Fruit fly (Drosophila melanogaster): ENCODE measurements around the gene CG46339.
A peak's percentile ranks its signal among the peaks of the same experiment; 100 is the strongest.

Gene CG46339

dm6 chr3R:26966794-26967323, 51.3 kb downstream of the CG46339 start, which contains the start of gene CG5521:
Gene CG5521 (plus strand): TSS chr3R:26966930.
- TF ChIP-seq CG8319 (GFP tag; optimal IDR thresholded peaks at IDR 0.05) (no peak), eg (GFP tag; IDR thresholded peaks at IDR 0.05) (peak; percentile 39; the same call in 1 of the 3 replicates), spab (GFP tag; optimal IDR thresholded peaks at IDR 0.05) (no peak), CG8119 (GFP tag; IDR thresholded peaks at IDR 0.05) (peak; percentile 18; the same call in 1 of the 3 replicates), svp (GFP tag) (peak; percentile 50), CG3919 (GFP tag; optimal IDR thresholded peaks at IDR 0.05) (peak; percentile 9), ss (GFP tag; optimal IDR thresholded peaks at IDR 0.05) (peak in 1 of 2 experiments; percentile 5), CG6854 (GFP tag; optimal IDR thresholded peaks at IDR 0.05) (peak; percentile 32), Eip78C (GFP tag) (peak; percentile 64), cyc (GFP tag; optimal IDR thresholded peaks at IDR 0.05) (no peak)

- TF ChIP-seq CG10669 (GFP tag; optimal IDR thresholded peaks at IDR 0.05) = peak; percentile 9
- TF ChIP-seq achi (GFP tag; optimal IDR thresholded peaks at IDR 0.05) = peak; percentile 40
- TF ChIP-seq fd85E (GFP tag; optimal IDR thresholded peaks at IDR 0.05) = no peak
- peak; percentile 27 for TF ChIP-seq CG9139 (GFP tag; optimal IDR thresholded peaks at IDR 0.05)
- TF ChIP-seq dac (GFP tag; optimal IDR thresholded peaks at IDR 0.05) = no peak
- peak; percentile 61; the same call in 1 of the 3 replicates for TF ChIP-seq CG6163 (GFP tag; IDR thresholded peaks at IDR 0.05)
- peak; percentile 25 for TF ChIP-seq Sox15 (GFP tag; optimal IDR thresholded peaks at IDR 0.05)
- TF ChIP-seq Ets96B (tag; optimal IDR thresholded peaks at IDR 0.05) = peak; percentile 1
- TF ChIP-seq CG4318 (GFP tag; optimal IDR thresholded peaks at IDR 0.05) = peak; percentile 15
- TF ChIP-seq topi (GFP tag; optimal IDR thresholded peaks at IDR 0.05) = peak; percentile 39
- peak; percentile 47; the same call in 1 of the 2 replicates for TF ChIP-seq Gug (GFP tag; IDR thresholded peaks at IDR 0.05)
- no peak for TF ChIP-seq Eip93F (GFP tag; optimal IDR thresholded peaks at IDR 0.05)
- TF ChIP-seq CG3919 (GFP tag; optimal IDR thresholded peaks at IDR 0.05) = peak; percentile 20
- no peak for TF ChIP-seq fkh (GFP tag; optimal IDR thresholded peaks at IDR 0.05)
- TF ChIP-seq CG16779 (tag; optimal IDR thresholded peaks at IDR 0.05) = no peak
- TF ChIP-seq CG8632 (GFP tag; optimal IDR thresholded peaks at IDR 0.05) = peak; percentile 56
- no peak for TF ChIP-seq pdm3 (GFP tag; optimal IDR thresholded peaks at IDR 0.05)
- TF ChIP-seq fd59A (GFP tag; optimal IDR thresholded peaks at IDR 0.05) = no peak
- TF ChIP-seq CG32006 (GFP tag; optimal IDR thresholded peaks at IDR 0.05) = peak; percentile 42
- TF ChIP-seq CG10631 (GFP tag; optimal IDR thresholded peaks at IDR 0.05) = peak; percentile 51
- no peak for TF ChIP-seq Eip75B (GFP tag; optimal IDR thresholded peaks at IDR 0.05)
- no peak for TF ChIP-seq CG6276 (GFP tag; optimal IDR thresholded peaks at IDR 0.05)
- no peak for TF ChIP-seq net (GFP tag; optimal IDR thresholded peaks at IDR 0.05)
- TF ChIP-seq Sox14 (GFP tag; optimal IDR thresholded peaks at IDR 0.05) = no peak
- TF ChIP-seq OdsH (GFP tag; optimal IDR thresholded peaks at IDR 0.05) = peak; percentile 59
- TF ChIP-seq CG31627 (GFP tag; optimal IDR thresholded peaks at IDR 0.05) = peak; percentile 5
- peak; percentile 41 for TF ChIP-seq Sox102F (GFP tag; optimal IDR thresholded peaks at IDR 0.05)
- TF ChIP-seq CG1621 (tag; optimal IDR thresholded peaks at IDR 0.05) = no peak
- no peak for TF ChIP-seq Met (GFP tag; optimal IDR thresholded peaks at IDR 0.05)
- peak; percentile 22 for TF ChIP-seq cyc (GFP tag; optimal IDR thresholded peaks at IDR 0.05)
- peak; percentile 60 for TF ChIP-seq CG15336 (GFP tag; IDR thresholded peaks at IDR 0.05)
- peak; percentile 20 for TF ChIP-seq CG11762 (GFP tag; optimal IDR thresholded peaks at IDR 0.05; ENCODE audit: insufficient read depth)
- TF ChIP-seq svp (GFP tag) = peak; percentile 80
- TF ChIP-seq CG11294 (GFP tag; IDR thresholded peaks at IDR 0.05) = peak; percentile 35; the same call in 1 of the 2 replicates
- peak; percentile 26 for TF ChIP-seq CG6792 (GFP tag; optimal IDR thresholded peaks at IDR 0.05)
- TF ChIP-seq Lpt (GFP tag; optimal IDR thresholded peaks at IDR 0.05) = no peak
- no peak for TF ChIP-seq Ets21C (GFP tag; optimal IDR thresholded peaks at IDR 0.05)
- no peak for TF ChIP-seq CG11902 (GFP tag; optimal IDR thresholded peaks at IDR 0.05)
- TF ChIP-seq Hr38 (GFP tag; optimal IDR thresholded peaks at IDR 0.05) = no peak
- peak; percentile 27 for TF ChIP-seq dsx (GFP tag; optimal IDR thresholded peaks at IDR 0.05; ENCODE audit: poor library complexity, severe bottlenecking)
- no peak for TF ChIP-seq vri (GFP tag; optimal IDR thresholded peaks at IDR 0.05)
- peak; percentile 69 for TF ChIP-seq eg (GFP tag; IDR thresholded peaks at IDR 0.05)
Measured at dm6 chr3R:26967587-26968312, 52.2 kb downstream of the CG46339 start.
